Fruit fly (Drosophila melanogaster): ENCODE data around the gene CalpC.

CalpC gene

DNA sequence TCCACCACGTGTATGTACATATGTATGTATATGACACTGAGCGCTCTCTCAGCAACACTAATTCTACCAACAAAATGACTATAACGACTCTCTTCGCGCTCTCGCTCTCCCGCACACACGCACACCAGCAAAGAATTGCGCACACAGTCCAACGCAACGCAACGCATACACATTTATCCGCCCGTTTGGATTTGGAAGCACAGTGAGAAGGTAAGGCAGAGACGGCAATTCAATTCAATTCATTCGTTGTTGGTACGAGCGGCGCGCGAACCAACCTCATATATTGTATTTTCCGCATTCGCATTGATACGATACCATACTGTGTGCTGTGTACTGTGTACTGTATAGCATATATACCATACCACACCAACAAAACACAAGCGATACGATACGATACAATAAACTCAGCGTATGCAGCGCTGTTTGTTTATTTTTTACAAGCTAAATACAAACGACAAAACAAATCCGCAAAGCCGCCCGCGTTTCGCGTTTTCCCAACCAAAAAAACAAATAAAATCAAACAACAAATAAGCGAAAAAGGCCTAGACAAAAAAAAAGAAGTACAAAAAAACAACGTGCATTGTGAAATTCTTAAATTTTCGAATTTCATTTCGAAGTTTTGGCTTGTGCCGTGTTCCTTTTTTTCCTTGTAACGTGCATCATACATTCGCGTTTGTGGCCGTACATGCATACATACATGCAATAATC lies 8.0 kb downstream of the CalpC start, which contains the start of the genes CG9921 and Dsp1 (continued):
- TF ChIP-seq jumu (GFP tag; optimal IDR thresholded peaks at IDR 0.05) (no peak), CG34422 (GFP tag; IDR thresholded peaks at IDR 0.05) (peak; percentile 53; the same call in 1 of the 3 replicates), tio (GFP tag; optimal IDR thresholded peaks at IDR 0.05) (no peak), Fer2 (tag; optimal IDR thresholded peaks at IDR 0.05) (no peak), Antp (GFP tag; optimal IDR thresholded peaks at IDR 0.05) (no peak), croc (GFP tag; conservative IDR thresholded peaks at IDR 0.05) (no peak), CG2875 (GFP tag; optimal IDR thresholded peaks at IDR 0.05) (no peak), zen (tag; optimal IDR thresholded peaks at IDR 0.05) (no peak), CoRest (tag; optimal IDR thresholded peaks at IDR 0.05) (no peak), vvl (GFP tag; IDR thresholded peaks at IDR 0.05) (no peak), CG4617 (GFP tag; optimal IDR thresholded peaks at IDR 0.05; ENCODE audit: borderline replicate concordance) (no peak), CG10366 (GFP tag; IDR thresholded peaks at IDR 0.05) (no peak), cato (GFP tag; optimal IDR thresholded peaks at IDR 0.05; ENCODE audit: borderline replicate concordance) (no peak), salm (tag; optimal IDR thresholded peaks at IDR 0.05) (no peak), CG17802 (tag; optimal IDR thresholded peaks at IDR 0.05) (no peak), pros (GFP tag; optimal IDR thresholded peaks at IDR 0.05) (no peak), CG17612 (GFP tag; IDR thresholded peaks at IDR 0.05) (no peak), dpn (GFP tag; optimal IDR thresholded peaks at IDR 0.05) (no peak), MBD-R2 (GFP tag; IDR thresholded peaks at IDR 0.05) (no peak), CG11085 (GFP tag; IDR thresholded peaks at IDR 0.05) (no peak), org-1 (GFP tag; optimal IDR thresholded peaks at IDR 0.05) (no peak), Doc3 (GFP tag; IDR thresholded peaks at IDR 0.05; ENCODE audit: partially characterized antibody) (no peak), Usf (GFP tag; optimal IDR thresholded peaks at IDR 0.05) (no peak), ro (GFP tag; IDR thresholded peaks at IDR 0.05) (no peak), CG4820 (GFP tag; optimal IDR thresholded peaks at IDR 0.05) (no peak), Sox100B (GFP tag; optimal IDR thresholded peaks at IDR 0.05) (no peak), Med (GFP tag) (peak; percentile 81), cad (GFP tag; optimal IDR thresholded peaks at IDR 0.05) (peak; percentile 27), ham (GFP tag; IDR thresholded peaks at IDR 0.05) (no peak), repo (GFP tag; optimal IDR thresholded peaks at IDR 0.05) (no peak), wdn (GFP tag; IDR thresholded peaks at IDR 0.05) (peak; percentile 26; the same call in 1 of the 2 replicates), Blimp-1 (GFP tag; optimal IDR thresholded peaks at IDR 0.05) (no peak), CG1529 (GFP tag; optimal IDR thresholded peaks at IDR 0.05) (no peak), Rx (GFP tag; IDR thresholded peaks at IDR 0.05) (no peak), YL-1 (GFP tag; optimal IDR thresholded peaks at IDR 0.05) (no peak), gsb (GFP tag; IDR thresholded peaks at IDR 0.05) (no peak), CG4404 (GFP tag; IDR thresholded peaks at IDR 0.05) (no peak), CG10654 (GFP tag; optimal IDR thresholded peaks at IDR 0.05) (no peak), Nf-YA (GFP tag; IDR thresholded peaks at IDR 0.05) (no peak), CG9932 (GFP tag; IDR thresholded peaks at IDR 0.05) (peak; percentile 42), CG1603 (tag; optimal IDR thresholded peaks at IDR 0.05) (peak; percentile 5), hkb (optimal IDR thresholded peaks at IDR 0.05) (no peak), hkb (GFP tag; IDR thresholded peaks at IDR 0.05) (no peak; the same call in 1 of the 2 replicates), crc (GFP tag; optimal IDR thresholded peaks at IDR 0.05) (no peak), gem (tag; optimal IDR thresholded peaks at IDR 0.05) (no peak), lilli (GFP tag; optimal IDR thresholded peaks at IDR 0.05) (peak; percentile 14), CG7963 (GFP tag; IDR thresholded peaks at IDR 0.05; ENCODE audit: partially characterized antibody) (no peak), Dek (tag; optimal IDR thresholded peaks at IDR 0.05) (no peak), vfl (GFP tag; optimal IDR thresholded peaks at IDR 0.05) (no peak), CG33557 (GFP tag; optimal IDR thresholded peaks at IDR 0.05) (no peak), emc (GFP tag; optimal IDR thresholded peaks at IDR 0.05) (no peak)
